Worm (Caenorhabditis elegans) whole organism, L4 larva: ENCODE results near the gene mig-23.
A peak's percentile ranks its signal among the peaks of the same experiment; 100 is the strongest.

Source experiments
- F10B5.3 ChIP-seq: sonication (generic microtip); optimal IDR thresholded peaks from 2 replicates; lab custom pipeline; 2016; ENCODE audit warnings: mild to moderate bottlenecking, missing genetic modification characterization, missing compliant biosample characterization
- F44E2.7 ChIP-seq: fragments of 200-800 bp; sonication (Bioruptor generic); IDR thresholded peaks from 2 replicates; pipeline ENCODE4 v2.1.2; 2022; ENCODE audit warnings: missing genetic modification characterization, missing compliant biosample characterization
- F49E8.2 ChIP-seq: sonication (generic microtip); optimal IDR thresholded peaks from 2 replicates; lab custom pipeline; 2016; ENCODE audit warnings: missing compliant biosample characterization, mild to moderate bottlenecking, missing genetic modification characterization, borderline replicate concordance
- R02D3.7 ChIP-seq: fragments of 150-350 bp; sonication (generic microtip); optimal IDR thresholded peaks from 3 replicates; lab custom pipeline; 2014; ENCODE audit warnings: missing biosample characterization, missing genetic modification characterization
- Y105C5A.15 ChIP-seq: fragments of 200-800 bp; sonication (Bioruptor generic); IDR thresholded peaks from 2 replicates; pipeline ENCODE4 v1.3.6; 2022; ENCODE audit warnings: missing genetic modification characterization, missing compliant biosample characterization
- ZK337.2 ChIP-seq: fragments of 200-800 bp; sonication (Bioruptor generic); IDR thresholded peaks from 2 replicates; pipeline ENCODE4 v1.3.6; 2022; ENCODE audit warnings: missing genetic modification reagents, missing genetic modification characterization, missing compliant biosample characterization
- arid-1 ChIP-seq: fragments of 200-800 bp; sonication (Bioruptor generic); conservative IDR thresholded peaks from 2 replicates; pipeline ENCODE4 v1.3.6; 2022; ENCODE audit warnings: missing genetic modification reagents, missing genetic modification characterization, missing compliant biosample characterization
- ceh-20 ChIP-seq: fragments of 200-800 bp; sonication (Bioruptor generic); IDR thresholded peaks from 2 replicates; pipeline ENCODE4 v1.3.6; 2022; ENCODE audit warnings: missing genetic modification reagents, missing genetic modification characterization, missing compliant biosample characterization
- ceh-28 ChIP-seq: fragments of 150-350 bp; optimal IDR thresholded peaks from 2 replicates; lab custom pipeline; 2014; ENCODE audit warnings: missing biosample characterization, missing genetic modification reagents, missing genetic modification characterization
- ceh-32 ChIP-seq: sonication (generic microtip); optimal IDR thresholded peaks from 2 replicates; lab custom pipeline; 2016; ENCODE audit warnings: mild to moderate bottlenecking, missing genetic modification characterization, missing compliant biosample characterization; ENCODE audit not compliant: poor library complexity
- ceh-62 ChIP-seq: sonication (generic microtip); optimal IDR thresholded peaks from 2 replicates; lab custom pipeline; 2017; ENCODE audit warnings: missing biosample characterization, missing genetic modification characterization
- ceh-82 ChIP-seq: sonication (generic microtip); optimal IDR thresholded peaks from 2 replicates; lab custom pipeline; 2017; ENCODE audit warnings: missing biosample characterization, missing genetic modification characterization
- ces-1 ChIP-seq: fragments of 150-350 bp; sonication (generic microtip); optimal IDR thresholded peaks from 4 replicates; lab custom pipeline; 2014; ENCODE audit warnings: missing biosample characterization, missing genetic modification reagents, missing genetic modification characterization
- ctbp-1 ChIP-seq: fragments of 200-800 bp; sonication (Bioruptor generic); IDR thresholded peaks from 2 replicates; pipeline ENCODE4 v1.3.6; 2022; ENCODE audit warnings: missing genetic modification reagents, missing genetic modification characterization, missing compliant biosample characterization
- daf-16 ChIP-seq, 3 experiments: sonication (generic microtip); optimal IDR thresholded peaks; 2 replicates each; lab custom pipeline; 2016 to 2017; ENCODE audit warnings: missing genetic modification characterization in 3 of 3, missing genetic modification reagents in 3 of 3, mild to moderate bottlenecking in 2 of 3, missing compliant biosample characterization in 2 of 3, missing biosample characterization in 1 of 3, moderate library complexity in 1 of 3
- dmd-6 ChIP-seq: fragments of 200-800 bp; sonication (Bioruptor generic); IDR thresholded peaks from 2 replicates; pipeline ENCODE4 v1.3.6; 2022; ENCODE audit warnings: missing genetic modification reagents, missing genetic modification characterization, missing compliant biosample characterization
- dmd-8 ChIP-seq: fragments of 200-800 bp; sonication (Bioruptor generic); IDR thresholded peaks from 2 replicates; pipeline ENCODE4 v1.3.6; 2022; ENCODE audit warnings: missing genetic modification characterization, missing compliant biosample characterization
- dpl-1 ChIP-seq: fragments of 150-350 bp; optimal IDR thresholded peaks from 2 replicates; lab custom pipeline; 2014; ENCODE audit warnings: missing biosample characterization, missing genetic modification reagents, missing genetic modification characterization
- duxl-1 ChIP-seq: sonication (generic microtip); optimal IDR thresholded peaks from 2 replicates; lab custom pipeline; 2016; ENCODE audit warnings: mild to moderate bottlenecking, missing genetic modification characterization, moderate library complexity, missing compliant biosample characterization; ENCODE audit not compliant: poor library complexity
- fkh-10 ChIP-seq: fragments of 150-350 bp; optimal IDR thresholded peaks from 2 replicates; lab custom pipeline; 2014; ENCODE audit warnings: missing biosample characterization, missing genetic modification reagents, missing genetic modification characterization
- fos-1 ChIP-seq: fragments of 150-350 bp; optimal IDR thresholded peaks from 2 replicates; lab custom pipeline; 2014; ENCODE audit warnings: missing biosample characterization, missing genetic modification characterization
- gei-8 ChIP-seq: fragments of 200-800 bp; sonication (Bioruptor generic); optimal IDR thresholded peaks from 2 replicates; lab custom pipeline; 2018; ENCODE audit warnings: mild to moderate bottlenecking, missing genetic modification characterization, missing compliant biosample characterization
- hif-1 ChIP-seq, 2 experiments: sonication (generic microtip); optimal IDR thresholded peaks; 2 replicates each; lab custom pipeline; 2016 to 2017; ENCODE audit warnings: missing compliant biosample characterization in 2 of 2, missing genetic modification characterization in 2 of 2, missing genetic modification reagents in 2 of 2, missing genotype in 2 of 2, mild to moderate bottlenecking in 1 of 2
- hlh-30 ChIP-seq: sonication (generic microtip); optimal IDR thresholded peaks from 2 replicates; lab custom pipeline; 2017; ENCODE audit warnings: antibody characterized with exemption, mild to moderate bottlenecking, missing genetic modification characterization, missing compliant biosample characterization; ENCODE audit not compliant: insufficient read depth
- lim-7 ChIP-seq: fragments of 200-800 bp; sonication (Bioruptor generic); IDR thresholded peaks from 2 replicates; pipeline ENCODE4 v1.3.6; 2022; ENCODE audit warnings: missing genetic modification characterization, missing compliant biosample characterization
- lin-1 ChIP-seq: fragments of 200-800 bp; sonication (Bioruptor generic); IDR thresholded peaks from 2 replicates; pipeline ENCODE4 v1.3.6; 2022; ENCODE audit warnings: missing genetic modification reagents, missing genetic modification characterization, missing compliant biosample characterization
- lin-13 ChIP-seq: fragments of 150-350 bp; optimal IDR thresholded peaks from 2 replicates; lab custom pipeline; 2014; ENCODE audit warnings: missing biosample characterization, missing genetic modification reagents, missing genetic modification characterization
- lin-15B ChIP-seq: fragments of 150-350 bp; sonication (generic microtip); optimal IDR thresholded peaks from 3 replicates; lab custom pipeline; 2014; ENCODE audit warnings: missing biosample characterization, missing genetic modification characterization
- lin-29 ChIP-seq: fragments of 200-800 bp; sonication (Bioruptor generic); IDR thresholded peaks from 2 replicates; pipeline ENCODE4 v1.3.6; 2022; ENCODE audit warnings: missing genetic modification reagents, missing genetic modification characterization, missing compliant biosample characterization
- lin-38 ChIP-seq: fragments of 200-800 bp; sonication (Bioruptor generic); IDR thresholded peaks from 2 replicates; pipeline ENCODE4 v1.3.6; 2022; ENCODE audit warnings: missing genetic modification reagents, missing genetic modification characterization, missing compliant biosample characterization
- lin-39 ChIP-seq: fragments of 150-350 bp; optimal IDR thresholded peaks from 2 replicates; lab custom pipeline; 2014; ENCODE audit warnings: missing biosample characterization, missing genetic modification reagents, missing genetic modification characterization
- lir-3 ChIP-seq: sonication (generic microtip); optimal IDR thresholded peaks from 2 replicates; lab custom pipeline; 2016; ENCODE audit warnings: mild to moderate bottlenecking, missing genetic modification characterization, missing compliant biosample characterization
- lsy-2 ChIP-seq, 2 experiments: fragments of 150-350 bp in 1 of 2; sonication (generic microtip) in 1 of 2; optimal IDR thresholded peaks; 2 replicates each; lab custom pipeline; 2014 to 2017; ENCODE audit warnings: missing biosample characterization in 2 of 2, missing genetic modification characterization in 2 of 2
- madf-9 ChIP-seq: fragments of 200-800 bp; sonication (Bioruptor generic); conservative IDR thresholded peaks from 2 replicates; pipeline ENCODE4 v1.3.6; 2022; ENCODE audit warnings: missing genetic modification reagents, missing genetic modification characterization, missing compliant biosample characterization
- mep-1 ChIP-seq: fragments of 150-350 bp; sonication (generic microtip); optimal IDR thresholded peaks from 3 replicates; lab custom pipeline; 2014; ENCODE audit warnings: missing biosample characterization, missing genetic modification characterization
- mes-2 ChIP-seq: sonication (generic microtip); optimal IDR thresholded peaks from 2 replicates; lab custom pipeline; 2016; ENCODE audit warnings: missing genotype, mild to moderate bottlenecking, missing genetic modification characterization, missing compliant biosample characterization; ENCODE audit not compliant: poor library complexity, severe bottlenecking
- mxl-2 ChIP-seq: fragments of 200-800 bp; sonication (Bioruptor generic); conservative IDR thresholded peaks from 2 replicates; pipeline ENCODE4 v1.3.6; 2022; ENCODE audit warnings: missing genetic modification reagents, missing genetic modification characterization, missing compliant biosample characterization
- nhr-11 ChIP-seq: fragments of 150-350 bp; optimal IDR thresholded peaks from 2 replicates; lab custom pipeline; 2014; ENCODE audit warnings: missing biosample characterization, missing genetic modification characterization
- nhr-111 ChIP-seq: fragments of 200-800 bp; sonication (Bioruptor generic); optimal IDR thresholded peaks from 2 replicates; lab custom pipeline; 2018; ENCODE audit warnings: mild to moderate bottlenecking, missing genetic modification characterization, missing compliant biosample characterization
- nhr-237 ChIP-seq: sonication (generic microtip); optimal IDR thresholded peaks from 2 replicates; lab custom pipeline; 2017; ENCODE audit warnings: missing biosample characterization, missing genetic modification characterization
- nhr-6 ChIP-seq: fragments of 150-350 bp; optimal IDR thresholded peaks from 2 replicates; lab custom pipeline; 2014; ENCODE audit warnings: missing biosample characterization, missing genetic modification characterization
- nhr-76 ChIP-seq: fragments of 150-350 bp; optimal IDR thresholded peaks from 2 replicates; lab custom pipeline; 2014; ENCODE audit warnings: missing biosample characterization, missing genetic modification characterization
- php-3 ChIP-seq: fragments of 200-800 bp; sonication (Bioruptor generic); IDR thresholded peaks from 2 replicates; pipeline ENCODE4 v1.3.6; 2022; ENCODE audit warnings: missing genetic modification reagents, missing genetic modification characterization, missing compliant biosample characterization
- spr-3 ChIP-seq: fragments of 200-800 bp; sonication (Bioruptor generic); optimal IDR thresholded peaks from 2 replicates; lab custom pipeline; 2018; ENCODE audit warnings: mild to moderate bottlenecking, missing genetic modification characterization, missing compliant biosample characterization
- tag-97 ChIP-seq: fragments of 200-800 bp; sonication (Bioruptor generic); IDR thresholded peaks from 2 replicates; pipeline ENCODE4 v1.3.6; 2022; ENCODE audit warnings: missing genetic modification characterization, missing compliant biosample characterization
- unc-39 ChIP-seq: sonication (generic microtip); optimal IDR thresholded peaks from 2 replicates; lab custom pipeline; 2017; ENCODE audit warnings: missing biosample characterization, missing genetic modification characterization
- vab-7 ChIP-seq: fragments of 200-800 bp; sonication (Bioruptor generic); IDR thresholded peaks from 2 replicates; pipeline ENCODE4 v1.3.6; 2022; ENCODE audit warnings: missing genetic modification reagents, missing genetic modification characterization, missing compliant biosample characterization
- zfp-3 ChIP-seq: fragments of 200-800 bp; sonication (Bioruptor generic); conservative IDR thresholded peaks from 2 replicates; pipeline ENCODE4 v1.3.6; 2022; ENCODE audit warnings: missing genetic modification reagents, missing genetic modification characterization, missing compliant biosample characterization

The mig-23 gene

ce11 chrX:5984581-5985039, 35.9 kb upstream of the mig-23 start, which contains the start of gene klp-13 (continued):
- TF ChIP-seq Y105C5A.15 (GFP tag; lab: Robert Waterston, UW), result no peak
- no peak for TF ChIP-seq nhr-111 (GFP tag; lab: Kevin White, UChicago)
- TF ChIP-seq nhr-11 (tag; lab: Kevin White, UChicago), result peak; percentile 90
- TF ChIP-seq arid-1 (GFP tag; lab: Robert Waterston, UW), result no peak
- TF ChIP-seq ceh-28 (tag; lab: Kevin White, UChicago), result no peak
- peak in 1 of 2 experiments; percentile 86 for TF ChIP-seq hif-1 (tag; optimal IDR thresholded peaks at IDR 0.05; lab: Kevin White, UChicago)
- peak; percentile 93 for TF ChIP-seq mep-1
- no peak for TF ChIP-seq zfp-3 (GFP tag; lab: Robert Waterston, UW)
- TF ChIP-seq, all 104 proteins: peak for 43

ce11 chrX:5983267-5983666, 34.6 kb upstream of the mig-23 start:
- TF ChIP-seq php-3 (GFP tag; lab: Robert Waterston, UW) (no peak), nhr-76 (tag; lab: Kevin White, UChicago) (no peak), F49E8.2 (no peak), nhr-11 (tag; lab: Kevin White, UChicago) (no peak), spr-3 (GFP tag; lab: Kevin White, UChicago) (no peak), dmd-6 (peak; percentile 31; the same call in 1 of the 2 replicates), hlh-30 (tag; lab: Kevin White, UChicago) (no peak), ceh-32 (no peak), mxl-2 (GFP tag; lab: Robert Waterston, UW) (no peak), lim-7 (GFP tag; lab: Robert Waterston, UW) (no peak), gei-8 (GFP tag; lab: Kevin White, UChicago) (no peak), R02D3.7 (tag; lab: Kevin White, UChicago) (no peak), madf-9 (GFP tag; lab: Robert Waterston, UW) (no peak), ceh-62 (tag; lab: Kevin White, UChicago) (no peak), ctbp-1 (GFP tag; lab: Robert Waterston, UW) (peak; percentile 59), ceh-20 (GFP tag; lab: Robert Waterston, UW) (no peak), tag-97 (GFP tag; lab: Robert Waterston, UW) (no peak), lin-15B (tag; lab: Kevin White, UChicago) (no peak), dpl-1 (GFP tag; lab: Kevin White, UChicago) (no peak), lir-3 (tag; lab: Kevin White, UChicago) (no peak), duxl-1 (no peak), lsy-2 (tag; optimal IDR thresholded peaks at IDR 0.05; lab: Kevin White, UChicago) (no peak), arid-1 (GFP tag; lab: Robert Waterston, UW) (no peak), fkh-10 (peak; percentile 85), lin-1 (no peak), nhr-237 (tag; lab: Kevin White, UChicago) (no peak), ces-1 (GFP tag; lab: Kevin White, UChicago) (peak; percentile 87), nhr-6 (tag; lab: Kevin White, UChicago) (no peak), fos-1 (no peak), zfp-3 (GFP tag; lab: Robert Waterston, UW) (no peak), lin-38 (GFP tag; lab: Robert Waterston, UW) (no peak)

ce11 chrX:5982799-5983198, 34.1 kb upstream of the mig-23 start:
- TF ChIP-seq lin-13 (GFP tag; lab: Kevin White, UChicago) (no peak), ces-1 (GFP tag; lab: Kevin White, UChicago) (no peak), dmd-8 (GFP tag; lab: Robert Waterston, UW) (no peak), ceh-82 (tag; lab: Kevin White, UChicago) (no peak), hlh-30 (tag; lab: Kevin White, UChicago) (peak; percentile 63), unc-39 (tag; lab: Kevin White, UChicago) (no peak), lsy-2 (tag; optimal IDR thresholded peaks at IDR 0.05; lab: Kevin White, UChicago) (peak; percentile 7 to 53), lin-29 (GFP tag; lab: Robert Waterston, UW) (no peak), vab-7 (GFP tag; lab: Robert Waterston, UW) (no peak), ZK337.2 (GFP tag; lab: Robert Waterston, UW) (no peak), mes-2 (tag; lab: Kevin White, UChicago) (peak; percentile 25), daf-16 (GFP tag; optimal IDR thresholded peaks at IDR 0.05; lab: Kevin White, UChicago) (no peak), daf-16 (tag; optimal IDR thresholded peaks at IDR 0.05; lab: Kevin White, UChicago) (no peak), F10B5.3 (tag; lab: Kevin White, UChicago) (no peak), F44E2.7 (GFP tag; lab: Robert Waterston, UW) (no peak), gei-8 (GFP tag; lab: Kevin White, UChicago) (no peak), lin-39 (tag; lab: Kevin White, UChicago) (peak; percentile 13)
